Worm (Caenorhabditis elegans) whole organism, midembryonic: ENCODE data around the gene C09H10.4.

Source experiments
- flt-1 ChIP-seq: fragments of 200-800 bp; sonication (Bioruptor generic); IDR thresholded peaks from 2 replicates; pipeline ENCODE4 v1.3.6; 2022; ENCODE audit warnings: missing genetic modification characterization, missing compliant biosample characterization
- med-1 ChIP-seq: sonication (generic microtip); optimal IDR thresholded peaks from 2 replicates; lab custom pipeline; 2017; ENCODE audit warnings: missing genetic modification characterization, mild to moderate bottlenecking, missing compliant biosample characterization, antibody characterized with exemption, missing genetic modification reagents; ENCODE audit not compliant: insufficient read depth
- ztf-23 ChIP-seq: fragments of 200-800 bp; sonication (Bioruptor generic); IDR thresholded peaks from 2 replicates; pipeline ENCODE4 v1.3.6; 2022; ENCODE audit warnings: missing genetic modification reagents, missing genetic modification characterization, missing compliant biosample characterization

DNA sequence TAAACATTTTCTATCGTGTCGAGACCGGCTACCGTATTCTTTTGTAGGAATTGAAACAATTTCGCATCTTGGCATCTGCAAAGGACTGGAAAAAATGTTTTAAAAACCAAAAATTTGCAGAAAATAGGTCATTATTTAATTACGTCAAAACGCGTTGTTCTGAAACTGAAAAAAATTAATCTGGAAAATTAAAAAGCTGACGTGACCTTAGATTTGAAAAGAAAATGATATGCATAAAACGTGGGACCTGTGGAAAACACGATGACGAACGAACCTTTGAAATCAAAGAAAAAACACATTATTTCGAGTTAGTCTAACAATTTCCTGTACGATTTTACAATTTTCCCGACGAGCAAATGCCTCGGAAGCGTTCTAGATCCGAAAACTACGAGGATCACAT lies 4.2 kb downstream of the C09H10.4 start, which contains the start of gene C09H10.9:
- TF ChIP-seq ztf-23 (GFP tag; lab: Robert Waterston, UW) (no peak), med-1 (GFP tag; lab: Kevin White, UChicago) (no peak), flt-1 (GFP tag; lab: Robert Waterston, UW) (no peak)
